Fruit fly (Drosophila melanogaster) whole organism, wandering third instar larva: Measurements from ENCODE around the gene CG3632.

ENCODE experiments used
- Hr78 ChIP-seq: fragments of >200 bp; optimal IDR thresholded peaks from 2 replicates; lab custom pipeline; 2017; ENCODE audit warnings: missing biosample characterization, missing genetic modification characterization
- sv ChIP-seq: fragments of 200-800 bp; sonication (Bioruptor generic); optimal IDR thresholded peaks from 3 replicates; lab custom pipeline; 2016; ENCODE audit warnings: missing biosample characterization, missing genetic modification characterization
- usp ChIP-seq: fragments of >200 bp; optimal IDR thresholded peaks from 2 replicates; lab custom pipeline; 2017; ENCODE audit warnings: missing biosample characterization, missing genetic modification characterization

dm6 chrX:16278783-16279182 lies 17.7 kb upstream of the CG3632 start:
- TF ChIP-seq Hr78 (GFP tag; lab: Kevin White, UChicago): no peak
- TF ChIP-seq sv: no peak
- TF ChIP-seq usp (GFP tag; lab: Kevin White, UChicago): no peak
